Worm (Caenorhabditis elegans): ENCODE results near the gene meg-2.

The meg-2 gene

DNA sequence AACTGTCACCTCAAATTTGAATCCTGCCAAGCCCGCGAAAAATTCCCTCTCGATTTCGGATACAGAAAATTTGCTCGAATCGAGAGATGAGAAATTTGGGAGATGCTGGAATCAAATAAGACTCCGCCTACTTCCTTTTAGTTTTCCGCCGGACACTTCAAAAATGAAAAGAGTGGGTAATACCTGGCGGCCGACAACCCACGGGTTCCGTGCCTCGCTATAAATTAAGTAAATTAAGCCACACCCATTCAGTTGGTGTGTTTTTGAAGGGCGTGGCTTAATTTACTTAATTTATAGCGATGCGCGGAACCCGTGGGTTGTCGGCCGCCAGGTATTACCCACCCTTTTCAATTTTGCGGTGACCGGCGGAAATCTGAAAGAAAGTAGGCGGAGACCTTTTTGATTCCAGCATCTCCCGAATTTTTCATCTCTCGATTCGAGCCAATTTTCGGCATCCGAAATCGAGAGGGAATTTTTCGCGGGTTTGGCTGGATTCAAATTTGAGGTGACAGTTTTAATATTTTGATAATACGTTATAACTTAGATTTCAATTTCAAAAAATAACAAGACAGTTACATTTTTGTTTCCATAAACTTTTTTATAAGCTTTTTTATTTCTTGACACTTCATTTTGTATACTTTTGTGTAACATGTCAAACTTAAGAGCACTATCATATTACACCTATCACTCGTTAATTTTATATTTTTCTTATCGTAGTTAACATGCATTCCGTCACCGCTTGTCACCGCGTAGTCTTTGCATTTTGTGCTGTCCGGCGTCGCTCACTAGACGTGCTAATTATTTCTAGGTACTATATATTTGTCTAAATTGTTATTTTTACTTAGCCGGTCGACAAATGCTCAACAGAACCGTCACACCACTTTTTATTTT lies 21.0 kb upstream of the meg-2 start:
- TF ChIP-seq Y22D7AL.16 (tag; optimal IDR thresholded peaks at IDR 0.05) (no peak), elt-2 (tag; optimal IDR thresholded peaks at IDR 0.05) (peak; percentile 53), ceh-31 (tag; optimal IDR thresholded peaks at IDR 0.05) (no peak)

ce11 chrX:13945524-13945923 lies 19.6 kb upstream of the meg-2 start:
- peak; percentile 72 for TF ChIP-seq tbx-2 (tag; optimal IDR thresholded peaks at IDR 0.05)
- no peak for TF ChIP-seq hlh-8 (tag; optimal IDR thresholded peaks at IDR 0.05)
- TF ChIP-seq ttx-3 (tag; optimal IDR thresholded peaks at IDR 0.05): no peak
- peak; percentile 52 for TF ChIP-seq sdc-2 (tag; optimal IDR thresholded peaks at IDR 0.05)
- TF ChIP-seq K09A11.1 (tag; optimal IDR thresholded peaks at IDR 0.05; ENCODE audit: insufficient read depth): no peak
- TF ChIP-seq nhr-11 (tag; optimal IDR thresholded peaks at IDR 0.05): no peak
- peak; percentile 31 for TF ChIP-seq ceh-34 (tag; optimal IDR thresholded peaks at IDR 0.05)
- TF ChIP-seq C08G9.2 (tag; optimal IDR thresholded peaks at IDR 0.05): peak; percentile 6
- peak; percentile 4 for TF ChIP-seq ets-4 (tag; optimal IDR thresholded peaks at IDR 0.05)
- TF ChIP-seq pha-2 (tag; optimal IDR thresholded peaks at IDR 0.05): peak; percentile 47
- TF ChIP-seq ceh-48 (tag; optimal IDR thresholded peaks at IDR 0.05): no peak
- TF ChIP-seq tbx-7 (tag; optimal IDR thresholded peaks at IDR 0.05): no peak
- TF ChIP-seq zip-5 (tag; optimal IDR thresholded peaks at IDR 0.05): no peak
- peak; percentile 48 for TF ChIP-seq ceh-6 (GFP tag; optimal IDR thresholded peaks at IDR 0.05)
- no peak for TF ChIP-seq pqm-1 (tag; optimal IDR thresholded peaks at IDR 0.05)
- no peak for TF ChIP-seq ceh-24 (tag; optimal IDR thresholded peaks at IDR 0.05)
- TF ChIP-seq gmeb-2 (tag; optimal IDR thresholded peaks at IDR 0.05): peak; percentile 5
- TF ChIP-seq che-1 (tag; optimal IDR thresholded peaks at IDR 0.05): no peak
- no peak for TF ChIP-seq ceh-9 (tag; optimal IDR thresholded peaks at IDR 0.05)
- peak; percentile 2 for TF ChIP-seq sox-4 (tag; optimal IDR thresholded peaks at IDR 0.05)
- TF ChIP-seq rnt-1 (tag; optimal IDR thresholded peaks at IDR 0.05): peak; percentile 76
- TF ChIP-seq F13H6.1 (tag; optimal IDR thresholded peaks at IDR 0.05): peak; percentile 43
- TF ChIP-seq syd-9 (tag; optimal IDR thresholded peaks at IDR 0.05): peak; percentile 12
- peak; percentile 61 for TF ChIP-seq ceh-18 (tag; optimal IDR thresholded peaks at IDR 0.05)
- TF ChIP-seq ceh-31 (tag; optimal IDR thresholded peaks at IDR 0.05): peak; percentile 68
- TF ChIP-seq madf-2 (tag; optimal IDR thresholded peaks at IDR 0.05): peak; percentile 9
- peak; percentile 13 for TF ChIP-seq dmd-4 (tag; optimal IDR thresholded peaks at IDR 0.05; ENCODE audit: borderline replicate concordance)
- TF ChIP-seq nfya-1 (tag; optimal IDR thresholded peaks at IDR 0.05): peak; percentile 62
- TF ChIP-seq unc-42 (tag; optimal IDR thresholded peaks at IDR 0.05): peak; percentile 55
- TF ChIP-seq npax-4 (tag; optimal IDR thresholded peaks at IDR 0.05): no peak
- no peak for TF ChIP-seq nhr-232 (tag; optimal IDR thresholded peaks at IDR 0.05)
- TF ChIP-seq ceh-14 (tag; optimal IDR thresholded peaks at IDR 0.05): peak; percentile 79

- TF ChIP-seq ref-2 (tag; optimal IDR thresholded peaks at IDR 0.05) (no peak), ztf-16 (tag; optimal IDR thresholded peaks at IDR 0.05) (no peak), madf-2 (tag; optimal IDR thresholded peaks at IDR 0.05) (no peak), hlh-15 (tag; optimal IDR thresholded peaks at IDR 0.05) (no peak)
Observed at ce11 chrX:13945090-13945489, 19.2 kb upstream of the meg-2 start.

DNA sequence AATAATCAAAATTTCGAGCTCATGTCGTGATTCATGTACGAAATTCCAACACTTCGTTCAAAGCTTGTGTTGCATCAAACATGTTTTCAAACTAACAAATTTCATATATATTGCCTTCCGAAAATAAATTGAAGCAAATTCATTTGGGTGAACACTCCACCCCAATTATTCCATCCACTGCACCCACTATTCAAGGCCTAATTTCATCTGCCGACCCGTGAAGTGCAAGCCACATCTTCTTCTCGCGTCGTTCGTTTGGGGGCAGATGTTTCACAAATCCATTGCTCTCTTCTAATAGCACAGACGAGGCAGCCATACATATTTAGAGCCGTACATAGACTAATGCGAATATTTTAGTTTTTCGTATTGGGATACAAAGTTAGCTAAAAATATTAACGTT lies 18.3 kb upstream of the meg-2 start:
- TF ChIP-seq ceh-31 (tag; optimal IDR thresholded peaks at IDR 0.05) (peak; percentile 64), ceh-6 (GFP tag; optimal IDR thresholded peaks at IDR 0.05) (no peak), ttx-3 (tag; optimal IDR thresholded peaks at IDR 0.05) (no peak), rnt-1 (tag; optimal IDR thresholded peaks at IDR 0.05) (no peak), unc-42 (tag; optimal IDR thresholded peaks at IDR 0.05) (peak; percentile 96)

Measured in whole organism, late embryonic.